Fruit fly (Drosophila melanogaster): Measurements from ENCODE around the gene CG9114.

Gene CG9114

dm6 chrX:15344473-15345331, 11.7 kb upstream of the CG9114 start, which contains the start of the genes CG12608 and Prp5:
CG12608 (minus strand) TSS chrX:15344625.
Prp5 (plus strand) TSS chrX:15345169.
- TF ChIP-seq svp (GFP tag) (peak; percentile 34), CG10631 (GFP tag; optimal IDR thresholded peaks at IDR 0.05) (peak; percentile 27), CG16779 (tag; optimal IDR thresholded peaks at IDR 0.05) (no peak), Smox (GFP tag; optimal IDR thresholded peaks at IDR 0.05) (no peak), CG15336 (GFP tag; IDR thresholded peaks at IDR 0.05) (no peak), CG6163 (GFP tag; IDR thresholded peaks at IDR 0.05) (peak; percentile 21; the same call in 1 of the 3 replicates), dac (GFP tag; optimal IDR thresholded peaks at IDR 0.05) (no peak), CG7368 (GFP tag; optimal IDR thresholded peaks at IDR 0.05) (no peak), CG11762 (GFP tag; optimal IDR thresholded peaks at IDR 0.05; ENCODE audit: insufficient read depth) (no peak), dsx (GFP tag; optimal IDR thresholded peaks at IDR 0.05; ENCODE audit: poor library complexity, severe bottlenecking) (no peak), eg (GFP tag; IDR thresholded peaks at IDR 0.05) (no peak), CG11902 (GFP tag; optimal IDR thresholded peaks at IDR 0.05) (no peak), Ets21C (GFP tag; optimal IDR thresholded peaks at IDR 0.05) (no peak), fd85E (GFP tag; optimal IDR thresholded peaks at IDR 0.05) (no peak), OdsH (GFP tag; optimal IDR thresholded peaks at IDR 0.05) (peak; percentile 5), Hr38 (GFP tag; optimal IDR thresholded peaks at IDR 0.05) (no peak), achi (GFP tag; optimal IDR thresholded peaks at IDR 0.05) (no peak), Hr4 (GFP tag; optimal IDR thresholded peaks at IDR 0.05) (no peak), Blimp-1 (GFP tag; optimal IDR thresholded peaks at IDR 0.05) (no peak), CG6854 (GFP tag; optimal IDR thresholded peaks at IDR 0.05) (no peak), CG31627 (GFP tag; optimal IDR thresholded peaks at IDR 0.05) (no peak), pdm3 (GFP tag; optimal IDR thresholded peaks at IDR 0.05) (no peak), net (GFP tag; optimal IDR thresholded peaks at IDR 0.05) (no peak), CG1621 (tag; optimal IDR thresholded peaks at IDR 0.05) (no peak), cyc (GFP tag; optimal IDR thresholded peaks at IDR 0.05) (no peak), CG6808 (GFP tag; optimal IDR thresholded peaks at IDR 0.05) (no peak)

dm6 chrX:15342017-15342416, 9.1 kb upstream of the CG9114 start, which contains the start of gene CG9123:
CG9123 (minus strand) TSS chrX:15342117.
- TF ChIP-seq CG6276 (GFP tag; optimal IDR thresholded peaks at IDR 0.05): no peak
- no peak for TF ChIP-seq CG32006 (GFP tag; optimal IDR thresholded peaks at IDR 0.05)
- no peak for TF ChIP-seq acj6 (GFP tag; optimal IDR thresholded peaks at IDR 0.05)
- TF ChIP-seq CG15336 (GFP tag; IDR thresholded peaks at IDR 0.05): no peak
- TF ChIP-seq Met (GFP tag; optimal IDR thresholded peaks at IDR 0.05): no peak
- no peak for TF ChIP-seq Sox15 (GFP tag; optimal IDR thresholded peaks at IDR 0.05)
- no peak for TF ChIP-seq Smox (GFP tag; optimal IDR thresholded peaks at IDR 0.05)
- no peak for TF ChIP-seq fd59A (GFP tag; optimal IDR thresholded peaks at IDR 0.05)
- no peak for TF ChIP-seq Hr4 (GFP tag; optimal IDR thresholded peaks at IDR 0.05)

- peak; percentile 79 for TF ChIP-seq vri (GFP tag; optimal IDR thresholded peaks at IDR 0.05)
- peak; percentile 38 for TF ChIP-seq lz (GFP tag; optimal IDR thresholded peaks at IDR 0.05)
- peak; percentile 62 for TF ChIP-seq Eip78C (GFP tag)
- no peak for TF ChIP-seq Eip75B (GFP tag; optimal IDR thresholded peaks at IDR 0.05)
- no peak for TF ChIP-seq CG8119 (GFP tag; IDR thresholded peaks at IDR 0.05)
- peak; percentile 98 for TF ChIP-seq svp (GFP tag)
- peak; percentile 1 for TF ChIP-seq CG6792 (GFP tag; optimal IDR thresholded peaks at IDR 0.05)
- peak; percentile 20 for TF ChIP-seq CG31627 (GFP tag; optimal IDR thresholded peaks at IDR 0.05)
- TF ChIP-seq esn (GFP tag; optimal IDR thresholded peaks at IDR 0.05): peak; percentile 41
- peak; percentile 4 for TF ChIP-seq Sox14 (GFP tag; optimal IDR thresholded peaks at IDR 0.05)
- TF ChIP-seq Smox (GFP tag; optimal IDR thresholded peaks at IDR 0.05): peak; percentile 22
- TF ChIP-seq CG11902 (GFP tag; optimal IDR thresholded peaks at IDR 0.05): no peak
- no peak for TF ChIP-seq CG6163 (GFP tag; IDR thresholded peaks at IDR 0.05)
- peak; percentile 19 for TF ChIP-seq Ets21C (GFP tag; optimal IDR thresholded peaks at IDR 0.05)
- peak; percentile 3 for TF ChIP-seq cyc (GFP tag; optimal IDR thresholded peaks at IDR 0.05)
- TF ChIP-seq topi (GFP tag; optimal IDR thresholded peaks at IDR 0.05): peak; percentile 40
- peak; percentile 42 for TF ChIP-seq Met (GFP tag; optimal IDR thresholded peaks at IDR 0.05)
- peak; percentile 37 for TF ChIP-seq Hr39 (GFP tag; optimal IDR thresholded peaks at IDR 0.05)
These were observed 3.0 kb upstream of the CG9114 start for dm6 chrX:15335845-15336453.

Measured in whole organism, prepupa.